Worm (Caenorhabditis elegans): ENCODE data around the gene gtf-2F2.

The gtf-2F2 gene

DNA sequence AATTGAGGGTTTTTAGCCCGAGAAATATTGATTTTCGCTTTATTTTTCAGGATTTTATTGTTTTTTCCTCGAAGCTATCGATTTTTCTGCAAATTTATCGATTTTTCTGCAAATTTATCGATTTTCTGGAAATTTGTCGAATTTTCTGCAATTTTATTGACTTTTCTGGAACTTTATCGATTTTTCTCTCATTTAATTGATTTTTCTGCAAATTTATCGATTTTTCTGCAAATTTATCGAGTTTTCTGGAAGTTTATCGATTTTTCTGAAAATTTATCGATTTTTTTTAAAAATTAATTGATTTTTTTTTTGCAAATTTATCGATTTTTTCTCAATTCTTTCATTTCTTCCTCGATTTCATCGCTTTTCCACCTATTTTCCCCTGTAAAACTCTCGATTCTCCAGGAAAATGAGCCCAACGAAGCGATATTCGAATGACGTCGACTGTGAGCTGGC is at the start of gene gtf-2F2:
TSS of gene gtf-2F2 (plus strand) at position 406 of the 456 bp plus-strand sequence.
- TF ChIP-seq unc-62 (GFP tag; optimal IDR thresholded peaks at IDR 0.05): no peak

DNA sequence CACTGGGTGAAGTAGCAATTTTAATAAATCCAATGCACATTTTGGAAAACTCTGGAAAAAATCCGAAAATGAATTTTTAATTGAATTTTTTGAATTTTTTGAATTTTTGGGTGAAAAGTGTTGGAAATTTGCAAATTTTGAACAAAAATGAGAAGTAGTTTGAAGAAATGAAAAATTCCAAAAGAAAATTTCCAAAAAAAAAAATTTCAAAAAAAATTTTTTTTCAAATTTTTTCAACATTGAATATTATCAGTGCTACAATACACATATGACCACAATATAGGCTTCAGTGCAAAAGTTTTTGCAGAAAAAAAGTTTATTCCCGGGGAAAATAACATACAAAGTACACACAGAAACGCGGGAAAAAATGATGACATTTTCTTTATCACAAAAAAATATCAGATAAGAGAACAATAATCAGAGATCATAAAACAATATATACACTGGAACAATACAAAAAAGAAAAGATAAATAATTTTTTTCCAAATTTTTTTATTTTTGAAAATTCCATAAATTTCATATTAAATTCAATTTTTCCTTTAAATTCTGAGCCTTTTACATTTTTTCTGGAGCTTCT is 36.4 kb upstream of the gtf-2F2 start, which contains the start of gene hrg-10:
TSS of gene hrg-10 (minus strand) at position 51 of the 577 bp plus-strand sequence.
- TF ChIP-seq unc-62 (GFP tag; optimal IDR thresholded peaks at IDR 0.05): no peak

DNA sequence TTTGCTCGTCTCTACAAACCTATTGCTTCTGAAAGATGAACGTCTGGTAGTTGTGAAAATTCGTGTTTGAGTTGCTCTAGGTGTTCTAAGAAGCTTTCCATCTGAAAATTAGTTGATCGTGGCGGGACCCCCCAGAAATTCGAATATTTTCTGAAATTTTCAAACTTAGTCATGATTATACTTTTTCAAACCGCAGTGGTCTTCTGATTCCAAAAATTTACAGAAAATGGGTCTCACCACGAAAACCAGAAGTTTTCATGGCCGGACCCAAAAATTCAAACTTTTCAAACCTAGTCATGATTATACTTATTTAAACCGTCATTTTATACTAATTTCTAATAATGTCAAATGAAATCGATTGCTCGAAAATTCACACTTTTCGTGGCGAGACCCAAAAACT is 33.7 kb upstream of the gtf-2F2 start, which contains the start of gene ztf-20:
TSS of gene ztf-20 (minus strand) at position 101 of the 400 bp plus-strand sequence.
- no peak for TF ChIP-seq unc-62 (GFP tag; optimal IDR thresholded peaks at IDR 0.05)

DNA sequence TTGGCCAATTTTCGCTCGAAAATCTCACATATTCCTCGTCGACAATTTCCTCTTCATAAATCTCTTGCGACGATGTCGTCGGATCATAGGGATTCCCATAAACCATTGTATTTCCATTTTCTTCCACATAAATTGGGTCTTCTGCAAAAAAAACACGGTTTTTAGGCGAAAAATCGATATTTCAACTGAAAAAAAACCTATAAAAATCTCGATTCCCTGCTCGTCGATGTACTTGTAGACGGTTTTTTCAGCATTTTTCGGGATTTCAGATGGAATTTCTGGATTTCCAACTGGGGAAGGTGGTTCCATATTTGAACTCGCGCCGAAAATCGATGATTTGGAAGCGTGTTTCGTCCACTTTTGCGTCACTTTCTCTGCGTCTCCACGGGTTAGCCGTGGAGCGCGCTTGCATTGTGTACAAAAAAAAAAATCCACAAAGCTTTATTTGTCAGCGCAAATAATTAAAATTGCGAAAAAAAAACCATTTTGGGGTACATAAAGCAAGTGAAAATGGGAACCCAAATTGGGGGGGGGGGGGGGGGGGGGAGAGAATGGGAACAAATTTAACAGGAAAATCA is 26.2 kb upstream of the gtf-2F2 start, which contains the start of gene Y39B6A.43:
TSS of gene Y39B6A.43 (minus strand) at position 351 of the 578 bp plus-strand sequence.
- TF ChIP-seq unc-62 (GFP tag; optimal IDR thresholded peaks at IDR 0.05): no peak

DNA sequence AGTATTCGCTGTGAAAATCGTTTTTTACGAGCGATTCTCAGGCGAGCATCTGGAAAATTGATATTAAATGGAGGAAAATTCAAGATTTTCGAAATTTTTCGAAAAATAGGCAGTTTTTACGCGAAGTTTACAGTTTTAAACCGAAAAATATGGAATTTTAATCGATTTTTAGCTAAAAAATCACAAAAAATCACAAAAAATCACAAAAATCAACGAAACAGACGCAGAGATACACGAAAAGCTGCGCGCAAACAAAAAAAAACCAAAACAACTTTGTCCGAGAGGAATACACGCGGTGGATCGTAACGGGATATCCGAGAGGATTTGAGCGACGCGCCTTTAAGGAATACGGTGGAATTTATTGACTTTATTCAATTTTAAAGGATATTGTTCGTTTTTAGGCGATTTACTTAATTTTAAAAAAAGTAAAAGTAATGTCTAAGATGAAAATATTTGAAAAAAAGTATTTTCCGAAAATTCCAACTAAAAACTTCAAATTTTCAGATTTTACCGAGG is 24.1 kb upstream of the gtf-2F2 start, which contains the start of gene Y39B6A.42:
TSS of gene Y39B6A.42 (minus strand) at position 51 of the 516 bp plus-strand sequence.
- no peak for TF ChIP-seq unc-62 (GFP tag; optimal IDR thresholded peaks at IDR 0.05)

DNA sequence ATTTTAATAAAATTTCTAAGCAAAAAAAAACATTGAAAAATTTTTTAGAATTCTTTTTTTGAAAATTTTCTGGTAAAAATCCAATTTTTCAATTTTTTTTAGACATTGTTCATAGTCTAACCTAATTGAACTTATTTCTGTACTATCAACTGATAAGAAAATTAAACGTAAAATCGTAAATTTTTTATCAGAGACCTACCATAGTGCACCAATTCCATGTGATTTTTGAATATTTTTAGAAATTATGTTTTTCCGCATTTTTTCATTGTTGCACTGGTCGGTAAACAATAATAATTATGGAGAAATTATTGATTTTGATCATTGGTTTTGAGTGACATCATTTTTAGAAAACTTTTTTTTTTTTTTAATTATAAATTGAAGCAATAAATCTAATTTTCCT is 17.2 kb upstream of the gtf-2F2 start:
- no peak for TF ChIP-seq unc-62 (GFP tag; optimal IDR thresholded peaks at IDR 0.05)

DNA sequence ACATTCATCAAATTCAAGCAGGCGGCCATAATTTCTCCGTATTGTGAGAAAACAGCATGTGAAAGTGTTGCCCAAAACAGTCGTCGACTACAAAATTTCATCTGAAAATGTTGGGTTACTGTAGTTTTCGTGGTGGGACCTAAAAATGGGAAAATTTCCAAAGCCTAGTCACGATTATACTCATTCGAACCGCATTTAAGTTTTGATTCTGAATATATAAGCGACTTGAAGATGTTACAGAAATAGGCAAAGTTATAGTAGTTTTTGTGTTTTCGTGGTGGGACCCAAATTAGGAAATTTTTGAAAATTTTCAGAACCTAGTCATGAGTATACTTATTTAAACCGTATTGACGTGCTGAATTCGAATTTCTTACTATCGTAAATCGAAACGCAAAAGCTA is 15.9 kb upstream of the gtf-2F2 start, which contains the start of gene Y39B6A.41:
TSS of gene Y39B6A.41 (minus strand) at position 101 of the 400 bp plus-strand sequence.
- no peak for TF ChIP-seq unc-62 (GFP tag; optimal IDR thresholded peaks at IDR 0.05)

DNA sequence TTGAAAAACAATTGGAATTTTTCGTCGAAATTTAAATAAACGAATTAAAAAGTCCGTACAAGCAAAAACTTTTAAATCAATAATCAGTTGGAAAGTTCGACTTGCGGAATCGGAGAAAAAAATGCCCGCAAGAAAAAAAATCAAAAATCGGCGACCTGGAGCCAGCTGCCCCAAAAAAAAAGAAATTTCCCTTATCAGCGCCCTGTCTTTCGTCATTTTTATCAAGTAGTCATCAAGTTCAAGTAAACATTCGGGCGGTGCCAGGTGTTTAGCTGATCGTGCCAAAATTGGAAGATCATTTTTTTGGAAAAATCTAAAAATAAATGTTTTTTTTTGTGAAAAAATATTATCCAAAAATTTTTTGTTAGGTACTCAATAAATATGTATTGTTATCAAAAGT is 15.4 kb upstream of the gtf-2F2 start:
- TF ChIP-seq unc-62 (GFP tag; optimal IDR thresholded peaks at IDR 0.05): no peak

DNA sequence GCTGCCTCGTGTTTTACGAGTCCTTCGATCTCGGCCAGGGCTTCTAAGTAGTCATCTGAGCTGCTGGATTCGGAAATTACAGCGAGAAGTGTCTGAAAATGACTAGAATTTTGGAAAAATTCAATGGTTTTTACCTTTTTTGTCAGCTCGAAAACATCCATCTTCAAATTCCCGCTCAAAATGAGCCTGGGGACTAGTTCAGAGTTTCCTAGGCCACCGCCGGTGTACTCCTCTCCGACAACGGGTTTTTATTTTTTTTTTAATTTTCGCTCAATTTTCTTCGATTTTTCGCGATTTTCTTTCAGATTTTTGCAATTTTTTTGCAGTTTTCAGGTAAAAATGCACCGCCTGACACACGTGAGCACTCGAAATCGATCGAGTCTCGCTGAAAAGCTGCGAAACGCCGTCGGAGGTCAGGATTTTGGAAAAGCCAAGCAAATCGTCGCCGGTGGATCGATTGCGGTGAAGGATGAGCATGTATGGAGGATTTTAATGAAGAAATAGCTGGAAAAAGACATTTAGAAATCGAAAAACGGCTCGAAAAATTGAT is 12.7 kb upstream of the gtf-2F2 start, which contains the start of the genes mrps-35 and sws-1:
TSS of gene mrps-35 (plus strand) at position 327 of the 550 bp plus-strand sequence.
TSS of gene sws-1 (minus strand) at position 500 of the 550 bp plus-strand sequence.
- TF ChIP-seq unc-62 (GFP tag; optimal IDR thresholded peaks at IDR 0.05): no peak

DNA sequence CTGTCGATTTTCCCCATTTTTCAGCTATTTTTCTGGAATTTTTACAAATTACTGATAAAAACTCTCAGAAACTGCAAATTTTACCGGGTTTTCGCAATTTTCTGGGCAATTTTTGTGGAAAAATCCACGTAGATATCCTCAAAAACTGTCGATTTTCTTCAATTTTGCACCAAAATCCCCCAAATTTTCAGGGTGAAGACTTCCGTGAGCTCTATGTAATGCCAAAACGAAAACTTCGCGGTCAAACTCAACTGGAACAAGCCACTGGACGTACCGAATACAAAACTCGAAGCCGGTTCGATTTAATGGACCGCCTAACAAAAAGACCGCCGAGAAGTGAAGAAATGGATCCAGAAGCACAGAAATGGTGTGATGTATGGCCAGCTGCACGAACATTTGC is 12.0 kb upstream of the gtf-2F2 start:
- TF ChIP-seq unc-62 (GFP tag; optimal IDR thresholded peaks at IDR 0.05): no peak

DNA sequence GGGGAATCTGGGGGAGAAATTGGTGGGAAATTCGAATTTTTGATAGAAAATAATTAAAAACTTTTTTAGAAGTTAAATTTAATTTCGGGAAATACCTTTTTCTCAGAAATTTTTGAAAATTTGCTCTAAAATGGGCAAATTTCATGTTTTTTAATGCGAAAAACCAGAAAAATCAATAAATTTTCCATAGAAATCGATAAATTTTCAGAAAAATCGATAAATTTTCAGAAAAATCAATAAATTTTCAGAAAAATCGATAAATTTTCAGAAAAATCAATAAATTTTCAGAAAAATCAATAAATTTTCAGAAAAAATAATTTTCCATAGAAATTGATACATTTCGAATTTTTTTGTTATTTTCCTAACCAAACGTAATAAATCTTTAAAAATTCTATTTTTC is 7.6 kb upstream of the gtf-2F2 start:
- no peak for TF ChIP-seq unc-62 (GFP tag; optimal IDR thresholded peaks at IDR 0.05)

DNA sequence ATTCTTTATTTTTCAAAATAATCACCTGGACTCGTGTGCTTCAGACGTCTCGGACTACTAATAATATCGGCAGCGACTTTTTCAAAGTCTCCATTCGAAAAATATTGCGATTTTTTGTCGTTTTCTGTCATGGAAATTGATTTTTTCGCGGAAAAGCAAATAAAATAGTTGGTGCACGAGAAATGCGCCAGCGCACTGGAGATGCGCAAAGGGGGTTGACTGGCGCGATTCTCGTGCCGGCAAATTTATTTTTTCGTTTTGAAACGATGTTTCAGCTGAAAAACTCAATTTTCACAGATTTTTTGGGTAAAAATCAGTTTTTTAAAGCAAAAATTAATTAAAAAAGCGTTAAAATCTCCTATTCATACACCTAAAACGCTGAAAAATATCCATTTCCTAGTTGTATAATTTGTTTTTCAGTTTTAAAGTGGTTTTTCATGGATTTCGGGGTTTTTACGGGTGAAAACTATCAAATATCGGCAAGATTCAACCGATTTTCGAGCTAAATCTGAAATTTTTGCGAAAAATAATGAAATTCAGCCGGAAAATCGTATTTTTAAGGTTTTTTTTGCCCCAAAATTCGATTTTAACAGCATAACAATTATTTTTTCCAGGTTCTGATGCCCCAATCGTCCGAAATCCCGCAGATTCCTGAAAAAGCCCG is 3.4 kb upstream of the gtf-2F2 start, which contains the start of the genes reps-1 and Y39B6A.37:
TSS of gene reps-1 (minus strand) at position 263 of the 664 bp plus-strand sequence.
TSS of gene Y39B6A.37 (plus strand) at position 614 of the 664 bp plus-strand sequence.
- no peak for TF ChIP-seq unc-62 (GFP tag; optimal IDR thresholded peaks at IDR 0.05)

DNA sequence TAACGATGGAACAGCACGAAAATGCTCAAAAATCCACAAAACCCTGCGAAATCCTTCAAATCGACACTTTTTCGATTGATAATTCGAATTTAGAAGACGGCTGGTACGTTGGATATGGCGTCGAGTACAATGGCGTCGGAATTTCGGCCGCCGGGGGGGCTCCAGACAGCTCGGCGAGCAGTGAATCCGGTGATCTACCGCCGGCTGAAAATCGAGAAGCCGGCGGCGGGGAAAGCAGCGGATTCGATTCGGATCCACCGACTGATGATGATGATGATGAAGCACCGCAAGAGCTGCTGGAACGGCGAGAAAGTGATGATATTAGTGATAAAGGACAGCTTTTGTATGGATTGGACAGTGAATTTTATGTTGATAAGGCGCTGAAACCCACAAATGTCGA is 2.8 kb upstream of the gtf-2F2 start:
- TF ChIP-seq unc-62 (GFP tag; optimal IDR thresholded peaks at IDR 0.05): no peak

DNA sequence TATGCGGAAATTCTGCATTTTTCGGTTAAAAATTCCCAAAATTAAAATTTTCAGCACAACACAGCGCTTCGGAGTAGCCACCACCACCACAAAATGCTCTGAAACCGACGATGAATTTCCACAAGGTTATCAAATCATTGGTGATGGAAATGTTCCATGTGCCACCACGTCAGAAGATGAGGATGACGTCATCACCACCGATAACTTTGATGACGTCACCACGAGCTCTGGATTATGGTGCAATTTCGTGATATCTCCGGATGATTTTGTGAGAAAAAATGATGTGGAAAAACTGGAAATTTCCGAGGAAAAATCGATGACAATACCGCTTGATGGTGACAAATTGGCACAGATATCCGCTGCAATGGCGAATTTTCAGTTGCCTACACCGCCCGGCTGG is 723 bp upstream of the gtf-2F2 start:
- TF ChIP-seq unc-62 (GFP tag; optimal IDR thresholded peaks at IDR 0.05): no peak

DNA sequence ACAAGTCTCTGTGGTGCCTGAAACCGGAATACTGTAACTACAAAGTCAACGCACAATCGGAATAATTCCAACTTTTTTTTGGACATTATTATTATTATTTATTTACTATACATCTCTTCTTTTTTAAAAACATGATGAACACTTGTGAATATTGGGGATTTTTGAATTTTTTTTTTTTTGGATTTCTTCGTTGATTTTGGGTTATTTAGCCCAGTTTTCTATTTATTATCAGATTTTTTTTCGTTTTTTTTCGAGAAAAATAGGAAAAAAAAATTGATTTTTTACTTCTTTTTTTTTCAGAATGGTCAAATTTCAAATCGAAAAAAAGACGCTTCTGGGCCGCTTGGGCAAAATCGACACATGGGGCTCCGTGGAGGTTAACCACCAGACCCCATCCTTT is 4.3 kb downstream of the gtf-2F2 start, which contains the start of gene tgt-2:
TSS of gene tgt-2 (plus strand) at position 301 of the 400 bp plus-strand sequence.
- no peak for TF ChIP-seq unc-62 (GFP tag; optimal IDR thresholded peaks at IDR 0.05)

DNA sequence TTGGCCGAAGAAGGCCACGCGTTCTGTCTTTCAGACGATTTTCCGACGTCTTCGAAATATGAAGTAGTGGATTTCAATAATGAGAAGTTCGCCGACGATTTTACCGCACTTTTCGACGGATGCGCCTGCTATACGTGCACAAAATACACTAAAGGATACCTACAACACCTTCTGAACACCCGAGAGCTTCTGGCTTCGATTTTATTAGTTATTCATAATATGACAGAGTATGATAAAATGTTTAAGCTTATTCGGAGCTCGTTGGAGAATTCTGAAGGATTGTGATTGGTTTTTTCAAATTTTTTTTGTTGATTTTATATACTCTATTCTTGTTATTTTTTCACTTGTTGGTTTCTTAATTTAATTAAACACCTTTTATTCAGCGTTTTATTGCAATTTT is 6.8 kb downstream of the gtf-2F2 start:
- TF ChIP-seq unc-62 (GFP tag; optimal IDR thresholded peaks at IDR 0.05): no peak

Measured in whole organism, dauer.